1 fruit fly cellular context compared by ENCODE assay signal in genomic region chr3R:29540948-29541741, dm6.
TF ChIP-seq lines count a peak whose summit lies in the region.

No protein-coding gene starts in this region.

TF ChIP-seq in whole organism, embryonic, 481 proteins besides CTCF, POLR2A, EP300 and RAD21 (continued from another document):
- peak; percentile 70 for TF ChIP-seq dmrt11E (tag; optimal IDR thresholded peaks at IDR 0.05; lab: Kevin White, UChicago)
- no peak for TF ChIP-seq jigr1 (GFP tag; IDR thresholded peaks at IDR 0.05; lab: Robert Waterston, UW)
- no peak for TF ChIP-seq PHDP (tag; optimal IDR thresholded peaks at IDR 0.05; lab: Kevin White, UChicago)
- no peak for TF ChIP-seq CG13424 (tag; optimal IDR thresholded peaks at IDR 0.05; lab: Kevin White, UChicago)
- no peak for TF ChIP-seq CG6854 (GFP tag; optimal IDR thresholded peaks at IDR 0.05; lab: Kevin White, UChicago)
- no peak for TF ChIP-seq sob (GFP tag; IDR thresholded peaks at IDR 0.05; lab: Robert Waterston, UW)
- peak; percentile 28 for TF ChIP-seq D19A (tag; optimal IDR thresholded peaks at IDR 0.05; lab: Kevin White, UChicago)
- no peak for TF ChIP-seq slbo (GFP tag; IDR thresholded peaks at IDR 0.05; lab: Robert Waterston, UW)
- peak; percentile 37 for TF ChIP-seq trem (tag; optimal IDR thresholded peaks at IDR 0.05; lab: Kevin White, UChicago)
- TF ChIP-seq CG12219 (GFP tag; optimal IDR thresholded peaks at IDR 0.05; lab: Kevin White, UChicago): no peak
- no peak for TF ChIP-seq ase (GFP tag; IDR thresholded peaks at IDR 0.05; lab: Robert Waterston, UW)
- no peak for TF ChIP-seq Sox102F (GFP tag; optimal IDR thresholded peaks at IDR 0.05; lab: Kevin White, UChicago)
- TF ChIP-seq ham (GFP tag; IDR thresholded peaks at IDR 0.05; lab: Robert Waterston, UW): no peak
- no peak for TF ChIP-seq CG11398 (GFP tag; optimal IDR thresholded peaks at IDR 0.05; lab: Kevin White, UChicago)
- TF ChIP-seq lab (GFP tag; optimal IDR thresholded peaks at IDR 0.05; lab: Kevin White, UChicago): no peak
- TF ChIP-seq CG8765 (GFP tag; IDR thresholded peaks at IDR 0.05; lab: Robert Waterston, UW): peak; percentile 50; the same call in 1 of the 2 replicates
- peak; percentile 15 for TF ChIP-seq CG8388 (GFP tag; optimal IDR thresholded peaks at IDR 0.05; lab: Kevin White, UChicago)
- TF ChIP-seq amos (GFP tag; IDR thresholded peaks at IDR 0.05; lab: Robert Waterston, UW; ENCODE audit: partially characterized antibody): no peak
- TF ChIP-seq Ets65A (GFP tag; lab: Kevin White, UChicago): no peak
- TF ChIP-seq CG32767 (GFP tag; IDR thresholded peaks at IDR 0.05; lab: Robert Waterston, UW): no peak
- TF ChIP-seq Six4 (GFP tag; optimal IDR thresholded peaks at IDR 0.05; lab: Kevin White, UChicago): no peak
- TF ChIP-seq CG13775 (GFP tag; optimal IDR thresholded peaks at IDR 0.05; lab: Kevin White, UChicago): peak; percentile 20
- TF ChIP-seq prd (optimal IDR thresholded peaks at IDR 0.05; lab: Kevin White, UChicago): no peak
- peak; percentile 48; the same call in 1 of the 3 replicates for TF ChIP-seq prd (GFP tag; IDR thresholded peaks at IDR 0.05; lab: Robert Waterston, UW)
- peak; percentile 62; the same call in 1 of the 2 replicates for TF ChIP-seq Xrp1 (GFP tag; IDR thresholded peaks at IDR 0.05; lab: Robert Waterston, UW)
- TF ChIP-seq CG18011 (GFP tag; optimal IDR thresholded peaks at IDR 0.05; lab: Kevin White, UChicago): no peak
- no peak for TF ChIP-seq Med (GFP tag; lab: Kevin White, UChicago)
- no peak for TF ChIP-seq CG17612 (GFP tag; IDR thresholded peaks at IDR 0.05; lab: Robert Waterston, UW)
- TF ChIP-seq Blimp-1 (GFP tag; optimal IDR thresholded peaks at IDR 0.05; lab: Kevin White, UChicago): peak; percentile 3
- no peak for TF ChIP-seq CG5953 (GFP tag; IDR thresholded peaks at IDR 0.05; lab: Robert Waterston, UW)
- TF ChIP-seq fd64A (GFP tag; optimal IDR thresholded peaks at IDR 0.05; lab: Kevin White, UChicago): no peak
- TF ChIP-seq Sin3A (optimal IDR thresholded peaks at IDR 0.05; lab: Kevin White, UChicago): no peak
- no peak for TF ChIP-seq slp2 (GFP tag; optimal IDR thresholded peaks at IDR 0.05; lab: Kevin White, UChicago)
- TF ChIP-seq Jarid2 (GFP tag; optimal IDR thresholded peaks at IDR 0.05; lab: Kevin White, UChicago): peak; percentile 1
- no peak for TF ChIP-seq ttk (GFP tag; IDR thresholded peaks at IDR 0.05; lab: Robert Waterston, UW)
- TF ChIP-seq gcm (GFP tag; optimal IDR thresholded peaks at IDR 0.05; lab: Kevin White, UChicago): peak; percentile 16
- TF ChIP-seq CG9215 (GFP tag; IDR thresholded peaks at IDR 0.05; lab: Robert Waterston, UW): no peak
- TF ChIP-seq Hr39 (optimal IDR thresholded peaks at IDR 0.05; lab: Kevin White, UChicago): no peak
- TF ChIP-seq Fer1 (GFP tag; optimal IDR thresholded peaks at IDR 0.05; lab: Kevin White, UChicago): no peak
- no peak for TF ChIP-seq bowl (GFP tag; IDR thresholded peaks at IDR 0.05; lab: Robert Waterston, UW)
- no peak for TF ChIP-seq CG9876 (GFP tag; optimal IDR thresholded peaks at IDR 0.05; lab: Kevin White, UChicago)
- no peak for TF ChIP-seq CG1792 (GFP tag; optimal IDR thresholded peaks at IDR 0.05; lab: Kevin White, UChicago)
- no peak for TF ChIP-seq Ada2b (GFP tag; IDR thresholded peaks at IDR 0.05; lab: Robert Waterston, UW)
- TF ChIP-seq Lpt (GFP tag; optimal IDR thresholded peaks at IDR 0.05; lab: Kevin White, UChicago): no peak
- TF ChIP-seq pum (GFP tag; optimal IDR thresholded peaks at IDR 0.05; lab: Kevin White, UChicago): no peak
- TF ChIP-seq hbn (GFP tag; IDR thresholded peaks at IDR 0.05; lab: Robert Waterston, UW; ENCODE audit: partially characterized antibody): no peak
- TF ChIP-seq twi (tag; optimal IDR thresholded peaks at IDR 0.05; lab: Kevin White, UChicago): no peak
- 0 out of 2 replicates have a peak, but pooled peaks have one; percentile 41 for TF ChIP-seq ara (GFP tag; IDR thresholded peaks at IDR 0.05; lab: Robert Waterston, UW)
- peak; percentile 17 for TF ChIP-seq unpg (GFP tag; optimal IDR thresholded peaks at IDR 0.05; lab: Kevin White, UChicago)
- no peak for TF ChIP-seq zen2 (GFP tag; IDR thresholded peaks at IDR 0.05; lab: Robert Waterston, UW; ENCODE audit: partially characterized antibody)
- no peak for TF ChIP-seq CG15601 (tag; optimal IDR thresholded peaks at IDR 0.05; lab: Kevin White, UChicago)
- TF ChIP-seq tin (GFP tag; optimal IDR thresholded peaks at IDR 0.05; lab: Kevin White, UChicago): no peak
- no peak for TF ChIP-seq CG12769 (tag; optimal IDR thresholded peaks at IDR 0.05; lab: Kevin White, UChicago)
- TF ChIP-seq CG6683 (GFP tag; optimal IDR thresholded peaks at IDR 0.05; lab: Kevin White, UChicago): no peak
- no peak for TF ChIP-seq CG4424 (GFP tag; optimal IDR thresholded peaks at IDR 0.05; lab: Kevin White, UChicago)
- TF ChIP-seq CG10979 (tag; optimal IDR thresholded peaks at IDR 0.05; lab: Kevin White, UChicago): peak; percentile 71
- TF ChIP-seq pfk (GFP tag; optimal IDR thresholded peaks at IDR 0.05; lab: Kevin White, UChicago): no peak
- no peak for TF ChIP-seq Bgb (GFP tag; IDR thresholded peaks at IDR 0.05; lab: Robert Waterston, UW; ENCODE audit: partially characterized antibody)
- no peak for TF ChIP-seq lov (optimal IDR thresholded peaks at IDR 0.05; lab: Kevin White, UChicago)
- TF ChIP-seq lov (GFP tag; IDR thresholded peaks at IDR 0.05; lab: Robert Waterston, UW): no peak
- no peak for TF ChIP-seq CG3407 (GFP tag; optimal IDR thresholded peaks at IDR 0.05; lab: Kevin White, UChicago)
- no peak for TF ChIP-seq C15 (GFP tag; IDR thresholded peaks at IDR 0.05; lab: Robert Waterston, UW)
- TF ChIP-seq CG12155 (GFP tag; optimal IDR thresholded peaks at IDR 0.05; lab: Kevin White, UChicago): no peak
- TF ChIP-seq CG11247 (GFP tag; IDR thresholded peaks at IDR 0.05; lab: Robert Waterston, UW): no peak
- TF ChIP-seq CG6689 (GFP tag; IDR thresholded peaks at IDR 0.05; lab: Robert Waterston, UW): no peak
- TF ChIP-seq Atf-2 (GFP tag; optimal IDR thresholded peaks at IDR 0.05; lab: Kevin White, UChicago): no peak
- no peak for TF ChIP-seq az2 (GFP tag; optimal IDR thresholded peaks at IDR 0.05; lab: Kevin White, UChicago)
- peak; percentile 94 for TF ChIP-seq sens (GFP tag; lab: Kevin White, UChicago)
- TF ChIP-seq gsb-n (tag; optimal IDR thresholded peaks at IDR 0.05; lab: Kevin White, UChicago): peak; percentile 54
- no peak for TF ChIP-seq Nf-YB (GFP tag; optimal IDR thresholded peaks at IDR 0.05; lab: Kevin White, UChicago)
- no peak for TF ChIP-seq lilli (GFP tag; optimal IDR thresholded peaks at IDR 0.05; lab: Kevin White, UChicago)
- no peak for TF ChIP-seq CrebB (tag; optimal IDR thresholded peaks at IDR 0.05; lab: Kevin White, UChicago)
- TF ChIP-seq br (optimal IDR thresholded peaks at IDR 0.05; lab: Kevin White, UChicago): no peak
- no peak for TF ChIP-seq ken (GFP tag; IDR thresholded peaks at IDR 0.05; lab: Robert Waterston, UW)
- no peak for TF ChIP-seq cad (GFP tag; optimal IDR thresholded peaks at IDR 0.05; lab: Kevin White, UChicago)
- TF ChIP-seq CG4360 (GFP tag; IDR thresholded peaks at IDR 0.05; lab: Robert Waterston, UW): no peak
- TF ChIP-seq CG30431 (GFP tag; optimal IDR thresholded peaks at IDR 0.05; lab: Kevin White, UChicago): no peak
- no peak for TF ChIP-seq Stat92E (GFP tag; optimal IDR thresholded peaks at IDR 0.05; lab: Kevin White, UChicago)
- TF ChIP-seq CG16813 (GFP tag; IDR thresholded peaks at IDR 0.05; lab: Robert Waterston, UW; ENCODE audit: partially characterized antibody): no peak
- no peak for TF ChIP-seq caup (GFP tag; optimal IDR thresholded peaks at IDR 0.05; lab: Kevin White, UChicago; ENCODE audit: severe bottlenecking)
- no peak for TF ChIP-seq Rx (GFP tag; IDR thresholded peaks at IDR 0.05; lab: Robert Waterston, UW)
- no peak for TF ChIP-seq CG9609 (GFP tag; optimal IDR thresholded peaks at IDR 0.05; lab: Kevin White, UChicago)
- peak in 1 of 2 experiments; percentile 34 for TF ChIP-seq bsh (GFP tag; optimal IDR thresholded peaks at IDR 0.05; lab: Kevin White, UChicago)
- no peak for TF ChIP-seq Awh (GFP tag; IDR thresholded peaks at IDR 0.05; lab: Robert Waterston, UW)
- TF ChIP-seq CG17568 (GFP tag; optimal IDR thresholded peaks at IDR 0.05; lab: Kevin White, UChicago): no peak
- no peak for TF ChIP-seq CG11456 (GFP tag; IDR thresholded peaks at IDR 0.05; lab: Robert Waterston, UW)
- TF ChIP-seq B-H1 (GFP tag; IDR thresholded peaks at IDR 0.05; lab: Robert Waterston, UW): no peak
- 0 out of 2 replicates have a peak, but pooled peaks have one; percentile 26 for TF ChIP-seq CG17328 (GFP tag; IDR thresholded peaks at IDR 0.05; lab: Robert Waterston, UW)
- no peak for TF ChIP-seq Side (GFP tag; optimal IDR thresholded peaks at IDR 0.05; lab: Kevin White, UChicago)
- TF ChIP-seq CG10959 (GFP tag; IDR thresholded peaks at IDR 0.05; lab: Robert Waterston, UW): peak; percentile 39; the same call in 1 of the 2 replicates
- TF ChIP-seq pnt (GFP tag; optimal IDR thresholded peaks at IDR 0.05; lab: Kevin White, UChicago): peak; percentile 8
